Worm (Caenorhabditis elegans) whole organism, young adult: Measurements from ENCODE around the gene fbxa-76.
"Not testable (repeated sequence)": the region's sequence is repeated elsewhere in the genome, so short reads cannot be mapped to it uniquely, and the experiment has no call there.

Experiments
- B0019.2 ChIP-seq: fragments of 200-800 bp; sonication (Bioruptor generic); conservative IDR thresholded peaks from 2 replicates; pipeline ENCODE4 v1.3.6; 2022; ENCODE audit warnings: missing genetic modification reagents, missing genetic modification characterization, missing compliant biosample characterization
- D2030.7 ChIP-seq: fragments of 200-800 bp; sonication (Bioruptor generic); IDR thresholded peaks from 2 replicates; pipeline ENCODE4 v1.3.6; 2022; ENCODE audit warnings: missing genetic modification reagents, missing genetic modification characterization, missing compliant biosample characterization
- F33H1.4 ChIP-seq: fragments of 200-800 bp; sonication (Bioruptor generic); IDR thresholded peaks from 2 replicates; pipeline ENCODE4 v1.3.6; 2022; ENCODE audit warnings: missing genetic modification reagents, missing genetic modification characterization, missing compliant biosample characterization
- akir-1 ChIP-seq: fragments of 200-800 bp; sonication (Bioruptor generic); optimal IDR thresholded peaks from 2 replicates; lab custom pipeline; 2018; ENCODE audit warnings: mild to moderate bottlenecking, missing genetic modification characterization, moderate library complexity, missing compliant biosample characterization
- ama-1 ChIP-seq, 3 experiments: fragments of 150-350 bp in 1 of 3; sonication (generic microtip) in 2 of 3; optimal IDR thresholded peaks; 2 replicates each; lab custom pipeline; 2014 to 2018; ENCODE audit warnings: missing biosample characterization in 2 of 3, missing genetic modification characterization in 2 of 3, missing genetic modification reagents in 2 of 3
- ceh-58 ChIP-seq: fragments of 200-800 bp; sonication (Bioruptor generic); IDR thresholded peaks from 2 replicates; pipeline ENCODE4 v1.3.6; 2022; ENCODE audit warnings: missing genetic modification characterization, missing compliant biosample characterization
- lag-1 ChIP-seq: fragments of 200-800 bp; sonication (Bioruptor generic); IDR thresholded peaks from 2 replicates; pipeline ENCODE4 v1.3.6; 2022; ENCODE audit warnings: missing genetic modification reagents, missing genetic modification characterization, missing compliant biosample characterization
- nfya-1 ChIP-seq: sonication (generic microtip); optimal IDR thresholded peaks from 2 replicates; lab custom pipeline; 2017; ENCODE audit warnings: antibody characterized with exemption, missing compliant biosample characterization, missing genetic modification characterization, borderline replicate concordance; ENCODE audit not compliant: insufficient read depth
- snpc-4 ChIP-seq, 5 experiments: fragments of 150-350 bp in 1 of 5; sonication (generic microtip) in 4 of 5; optimal IDR thresholded peaks; 2 replicates each; lab custom pipeline; 2014 to 2018; ENCODE audit warnings: missing genetic modification characterization in 5 of 5, missing biosample characterization in 3 of 5, antibody characterized with exemption in 2 of 5, mild to moderate bottlenecking in 2 of 5, missing compliant biosample characterization in 2 of 5, missing genotype in 2 of 5, moderate library complexity in 2 of 5, missing genetic modification reagents in 1 of 5
- ztf-22 ChIP-seq: fragments of 200-800 bp; sonication (Bioruptor generic); optimal IDR thresholded peaks from 2 replicates; lab custom pipeline; 2018; ENCODE audit warnings: mild to moderate bottlenecking, missing genetic modification characterization, moderate library complexity, missing compliant biosample characterization

DNA sequence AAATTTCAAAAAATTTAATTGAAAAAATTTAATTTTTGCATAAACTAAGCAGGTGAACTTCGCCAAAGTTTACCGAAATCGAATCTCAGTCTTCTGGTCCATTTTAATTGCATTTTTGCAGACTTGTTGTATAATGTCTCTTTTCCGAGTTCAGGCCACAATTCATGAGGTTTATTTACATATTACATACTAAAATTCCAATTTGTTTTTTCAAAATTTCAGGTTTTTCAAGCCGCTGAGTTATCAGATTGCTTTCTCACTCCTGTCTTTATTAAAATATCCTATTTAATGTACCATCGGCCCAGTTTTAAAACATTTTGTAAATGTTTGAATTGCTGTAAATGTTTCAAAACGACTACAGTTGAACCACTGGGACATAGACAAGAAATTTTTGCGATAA lies 7.6 kb upstream of the fbxa-76 start, which contains the start of gene fbxa-208:
- TF ChIP-seq ztf-22 (GFP tag; lab: Kevin White, UChicago); snpc-4 (GFP tag; optimal IDR thresholded peaks at IDR 0.05; lab: Kevin White, UChicago); snpc-4 (tag; optimal IDR thresholded peaks at IDR 0.05; lab: Kevin White, UChicago); akir-1 (GFP tag; lab: Kevin White, UChicago); ceh-58 (GFP tag; lab: Robert Waterston, UW); lag-1 (GFP tag; lab: Robert Waterston, UW); ama-1 (optimal IDR thresholded peaks at IDR 0.05; lab: Kevin White, UChicago); ama-1 (GFP tag; optimal IDR thresholded peaks at IDR 0.05; lab: Kevin White, UChicago); D2030.7; nfya-1 (tag; lab: Kevin White, UChicago); F33H1.4 (GFP tag; lab: Robert Waterston, UW); B0019.2: not testable (repeated sequence)
